Worm (Caenorhabditis elegans): ENCODE data around the gene T19C3.4.

The T19C3.4 gene

ce11 chrIII:626091-626490 lies 6.0 kb upstream of the T19C3.4 start (continued):
- TF ChIP-seq ztf-22 (GFP tag; optimal IDR thresholded peaks at IDR 0.05): no peak
- no peak for TF ChIP-seq nfyb-1 (GFP tag; IDR thresholded peaks at IDR 0.05)
- TF ChIP-seq hlh-12 (tag; optimal IDR thresholded peaks at IDR 0.05): no peak
- no peak for TF ChIP-seq chd-7 (tag; optimal IDR thresholded peaks at IDR 0.05)

- peak; percentile 53; the same call in 1 of the 2 replicates for TF ChIP-seq Y53G8AR.9 (GFP tag; conservative IDR thresholded peaks at IDR 0.05)
- peak; percentile 70 for TF ChIP-seq mcd-1 (GFP tag; IDR thresholded peaks at IDR 0.05)
- TF ChIP-seq aptf-2 (GFP tag; conservative IDR thresholded peaks at IDR 0.05): no peak
- TF ChIP-seq nhr-80 (tag; optimal IDR thresholded peaks at IDR 0.05): peak; percentile 99
- no peak for TF ChIP-seq tbx-9 (tag; optimal IDR thresholded peaks at IDR 0.05; ENCODE audit: borderline replicate concordance)
- no peak for TF ChIP-seq rec-8 (tag; optimal IDR thresholded peaks at IDR 0.05)
- peak; percentile 97 for TF ChIP-seq attf-5 (GFP tag; optimal IDR thresholded peaks at IDR 0.05)
- TF ChIP-seq ceh-100 (GFP tag; IDR thresholded peaks at IDR 0.05): no peak
- TF ChIP-seq akir-1 (GFP tag; optimal IDR thresholded peaks at IDR 0.05): no peak
- peak; percentile 59; the same call in 1 of the 2 replicates for TF ChIP-seq lin-26 (GFP tag; IDR thresholded peaks at IDR 0.05)
- no peak for TF ChIP-seq sea-2 (GFP tag; IDR thresholded peaks at IDR 0.05)
- TF ChIP-seq F49E8.2 (tag; optimal IDR thresholded peaks at IDR 0.05; ENCODE audit: insufficient read depth): no peak
- TF ChIP-seq F52B5.7 (tag; optimal IDR thresholded peaks at IDR 0.05): no peak
- TF ChIP-seq C17E4.6 (GFP tag; IDR thresholded peaks at IDR 0.05): no peak
- no peak for TF ChIP-seq cebp-2 (GFP tag; IDR thresholded peaks at IDR 0.05)
- no peak for TF ChIP-seq nhr-179 (tag; optimal IDR thresholded peaks at IDR 0.05)
- no peak for TF ChIP-seq fkh-3 (tag; optimal IDR thresholded peaks at IDR 0.05)
- no peak for TF ChIP-seq B0019.2 (GFP tag; conservative IDR thresholded peaks at IDR 0.05)
- no peak for TF ChIP-seq lsl-1 (GFP tag; optimal IDR thresholded peaks at IDR 0.05)
- TF ChIP-seq madf-6 (GFP tag; IDR thresholded peaks at IDR 0.05): no peak
- no peak for TF ChIP-seq ZK185.1 (tag; optimal IDR thresholded peaks at IDR 0.05; ENCODE audit: poor library complexity, severe bottlenecking)
- TF ChIP-seq aptf-3 (GFP tag; IDR thresholded peaks at IDR 0.05): no peak
- no peak for TF ChIP-seq snpc-4 (GFP tag; optimal IDR thresholded peaks at IDR 0.05)
- peak; percentile 56 to 78 (median 67) for TF ChIP-seq snpc-4 (tag; optimal IDR thresholded peaks at IDR 0.05)
- no peak for TF ChIP-seq lag-1 (GFP tag; IDR thresholded peaks at IDR 0.05)
- peak; percentile 67 for TF ChIP-seq pbrm-1 (GFP tag; IDR thresholded peaks at IDR 0.05)
- TF ChIP-seq tbp1 (GFP tag; optimal IDR thresholded peaks at IDR 0.05): peak; percentile 69
- TF ChIP-seq athp-1 (tag; optimal IDR thresholded peaks at IDR 0.05): peak; percentile 44
- no peak for TF ChIP-seq sptf-2 (GFP tag; optimal IDR thresholded peaks at IDR 0.05)
- TF ChIP-seq zim-3 (tag; optimal IDR thresholded peaks at IDR 0.05): no peak
- peak; percentile 57 for TF ChIP-seq unc-62 (GFP tag; optimal IDR thresholded peaks at IDR 0.05)
- no peak for TF ChIP-seq D2030.7 (GFP tag; IDR thresholded peaks at IDR 0.05)
- peak; percentile 90 for TF ChIP-seq pha-4 (tag; optimal IDR thresholded peaks at IDR 0.05)
- TF ChIP-seq lin-54 (GFP tag; optimal IDR thresholded peaks at IDR 0.05): peak; percentile 53
- TF ChIP-seq ccch-3 (GFP tag; optimal IDR thresholded peaks at IDR 0.05): no peak
- peak; percentile 77; the same call in 1 of the 2 replicates for TF ChIP-seq K11D2.4 (GFP tag; IDR thresholded peaks at IDR 0.05)
- peak; percentile 49; the same call in 1 of the 2 replicates for TF ChIP-seq cebp-1 (GFP tag; IDR thresholded peaks at IDR 0.05)
- peak; percentile 84 for TF ChIP-seq cebp-1 (tag; optimal IDR thresholded peaks at IDR 0.05)
- TF ChIP-seq xnd-1 (tag; optimal IDR thresholded peaks at IDR 0.05): no peak
- TF ChIP-seq mes-4 (tag; optimal IDR thresholded peaks at IDR 0.05): no peak
- TF ChIP-seq F33H1.4 (GFP tag; IDR thresholded peaks at IDR 0.05): no peak
- peak; percentile 89 for TF ChIP-seq K12H6.12 (tag; optimal IDR thresholded peaks at IDR 0.05)
- TF ChIP-seq ceh-79 (tag; optimal IDR thresholded peaks at IDR 0.05): no peak
- TF ChIP-seq him-1 (tag; optimal IDR thresholded peaks at IDR 0.05): no peak
Measured at ce11 chrIII:623754-624153, 3.7 kb upstream of the T19C3.4 start.
